Worm (Caenorhabditis elegans) whole organism, midembryonic: ENCODE results near the gene nhx-3.

Experiments used
- T22C8.4 ChIP-seq: fragments of 200-800 bp; sonication (Bioruptor generic); IDR thresholded peaks from 2 replicates; pipeline ENCODE4 v1.3.6; 2022; ENCODE audit warnings: missing genetic modification characterization, missing compliant biosample characterization
- cog-1 ChIP-seq: sonication (generic microtip); optimal IDR thresholded peaks from 2 replicates; lab custom pipeline; 2016; ENCODE audit warnings: missing genetic modification characterization, missing compliant biosample characterization
- med-1 ChIP-seq: sonication (generic microtip); optimal IDR thresholded peaks from 2 replicates; lab custom pipeline; 2017; ENCODE audit warnings: missing genetic modification characterization, mild to moderate bottlenecking, missing compliant biosample characterization, antibody characterized with exemption, missing genetic modification reagents; ENCODE audit not compliant: insufficient read depth
- ref-1 ChIP-seq: fragments of 200-800 bp; sonication (Bioruptor generic); conservative IDR thresholded peaks from 2 replicates; pipeline ENCODE4 v1.3.6; 2022; ENCODE audit warnings: missing genetic modification reagents, missing genetic modification characterization, missing compliant biosample characterization
- tab-1 ChIP-seq: fragments of 200-800 bp; sonication (Bioruptor generic); IDR thresholded peaks from 2 replicates; pipeline ENCODE4 v1.3.6; 2022; ENCODE audit warnings: missing genetic modification characterization, missing compliant biosample characterization
- ztf-29 ChIP-seq: fragments of 200-800 bp; sonication (Bioruptor generic); IDR thresholded peaks from 2 replicates; pipeline ENCODE4 v1.3.6; 2022; ENCODE audit warnings: missing genetic modification reagents, missing genetic modification characterization, missing compliant biosample characterization

- TF ChIP-seq med-1 (GFP tag; lab: Kevin White, UChicago) = no peak
- no peak for TF ChIP-seq tab-1 (GFP tag; lab: Robert Waterston, UW)
- no peak for TF ChIP-seq ztf-29
- TF ChIP-seq ref-1 (GFP tag; lab: Robert Waterston, UW) = no peak
- TF ChIP-seq T22C8.4 (GFP tag; lab: Robert Waterston, UW) = no peak
- TF ChIP-seq cog-1 (tag; lab: Kevin White, UChicago) = no peak
Observed at ce11 chrV:7525695-7526094, 19.6 kb downstream of the nhx-3 start, which contains the start of gene C54F6.18.
